Fruit fly (Drosophila melanogaster) whole organism, prepupa: Measurements from ENCODE around the gene beat-IIIc.

Experiments used
- CG10631 ChIP-seq: fragments of 200-800 bp; sonication (Bioruptor generic); optimal IDR thresholded peaks from 2 replicates; lab custom pipeline; 2016; ENCODE audit warnings: missing biosample characterization, missing genetic modification characterization
- CG10669 ChIP-seq: fragments of 200-800 bp; sonication (Bioruptor generic); optimal IDR thresholded peaks from 3 replicates; lab custom pipeline; 2018; ENCODE audit warnings: missing biosample characterization, mild to moderate bottlenecking, missing genetic modification characterization, moderate library complexity
- CG11294 ChIP-seq: fragments of 200-800 bp; sonication (Bioruptor generic); IDR thresholded peaks from 2 replicates; pipeline ENCODE4 v1.3.6; 2022; ENCODE audit warnings: missing biosample characterization, missing genetic modification characterization
- CG11762 ChIP-seq: fragments of 200-800 bp; sonication (Bioruptor generic); optimal IDR thresholded peaks from 3 replicates; lab custom pipeline; 2016; ENCODE audit warnings: missing biosample characterization, missing genetic modification characterization; ENCODE audit not compliant: insufficient read depth
- CG1621 ChIP-seq: fragments of 200-800 bp; sonication (Bioruptor generic); optimal IDR thresholded peaks from 3 replicates; lab custom pipeline; 2018; ENCODE audit warnings: missing biosample characterization, mild to moderate bottlenecking, missing genetic modification characterization
- CG16779 ChIP-seq: fragments of 200-800 bp; sonication (Bioruptor generic); optimal IDR thresholded peaks from 3 replicates; lab custom pipeline; 2017; ENCODE audit warnings: missing biosample characterization, mild to moderate bottlenecking, missing genetic modification characterization
- CG3032 ChIP-seq: fragments of 200-800 bp; optimal IDR thresholded peaks from 2 replicates; lab custom pipeline; 2019; ENCODE audit warnings: missing biosample characterization, mild to moderate bottlenecking, missing genetic modification characterization, moderate library complexity
- CG31627 ChIP-seq: fragments of 200-800 bp; sonication (Bioruptor generic); optimal IDR thresholded peaks from 3 replicates; lab custom pipeline; 2016; ENCODE audit warnings: missing biosample characterization, missing genetic modification characterization
- CG32006 ChIP-seq: fragments of 200-800 bp; sonication (Bioruptor generic); optimal IDR thresholded peaks from 3 replicates; lab custom pipeline; 2017; ENCODE audit warnings: missing biosample characterization, mild to moderate bottlenecking, missing genetic modification characterization
- CG6276 ChIP-seq: fragments of 200-800 bp; sonication (Bioruptor generic); optimal IDR thresholded peaks from 2 replicates; lab custom pipeline; 2017; ENCODE audit warnings: missing biosample characterization, mild to moderate bottlenecking, missing genetic modification characterization
- CG6808 ChIP-seq: fragments of 200-800 bp; sonication (Bioruptor generic); optimal IDR thresholded peaks from 3 replicates; lab custom pipeline; 2017; ENCODE audit warnings: missing biosample characterization, missing genetic modification characterization, mild to moderate bottlenecking, moderate library complexity, missing genetic modification reagents
- CG6854 ChIP-seq: fragments of 200-800 bp; sonication (Bioruptor generic); optimal IDR thresholded peaks from 2 replicates; lab custom pipeline; 2017; ENCODE audit warnings: missing biosample characterization, mild to moderate bottlenecking, missing genetic modification characterization
- CG7368 ChIP-seq: fragments of 200-800 bp; sonication (Bioruptor generic); optimal IDR thresholded peaks from 3 replicates; lab custom pipeline; 2016; ENCODE audit warnings: missing biosample characterization, missing genetic modification characterization
- CG8119 ChIP-seq: fragments of 200-800 bp; sonication (Bioruptor generic); IDR thresholded peaks from 3 replicates; pipeline ENCODE4 v1.3.6; 2022; ENCODE audit warnings: missing biosample characterization, missing genetic modification characterization
- CG8319 ChIP-seq: fragments of 200-800 bp; sonication (Bioruptor generic); optimal IDR thresholded peaks from 3 replicates; lab custom pipeline; 2016; ENCODE audit warnings: missing biosample characterization, missing genetic modification characterization
- CG8632 ChIP-seq: fragments of 200-800 bp; sonication (Bioruptor generic); optimal IDR thresholded peaks from 3 replicates; lab custom pipeline; 2016; ENCODE audit warnings: missing biosample characterization, missing genetic modification characterization
- Eip75B ChIP-seq: fragments of 200-800 bp; sonication (Bioruptor generic); optimal IDR thresholded peaks from 3 replicates; lab custom pipeline; 2016; ENCODE audit warnings: missing biosample characterization, missing genetic modification characterization
- Eip78C ChIP-seq: fragments of 200-800 bp; sonication (Bioruptor generic); peaks from one replicate; lab custom pipeline; 2016; ENCODE audit warnings: missing biosample characterization, missing genetic modification characterization
- Eip93F ChIP-seq: fragments of 200-800 bp; sonication (Bioruptor generic); optimal IDR thresholded peaks from 2 replicates; lab custom pipeline; 2016; ENCODE audit warnings: missing biosample characterization, mild to moderate bottlenecking, missing genetic modification characterization
- Ets21C ChIP-seq: fragments of 200-800 bp; sonication (Bioruptor generic); optimal IDR thresholded peaks from 3 replicates; lab custom pipeline; 2016; ENCODE audit warnings: missing biosample characterization, missing genetic modification characterization
- Ets96B ChIP-seq: fragments of 200-800 bp; optimal IDR thresholded peaks from 2 replicates; lab custom pipeline; 2019; ENCODE audit warnings: missing biosample characterization, mild to moderate bottlenecking, missing genetic modification characterization, moderate library complexity
- Hr38 ChIP-seq: sonication (Bioruptor generic); optimal IDR thresholded peaks from 2 replicates; lab custom pipeline; 2016; ENCODE audit warnings: missing biosample characterization, missing genetic modification characterization
- Hr39 ChIP-seq: fragments of 200-800 bp; sonication (Bioruptor generic); optimal IDR thresholded peaks from 2 replicates; lab custom pipeline; 2016; ENCODE audit warnings: missing biosample characterization, missing genetic modification characterization
- Hr4 ChIP-seq: fragments of 200-800 bp; sonication (Bioruptor generic); optimal IDR thresholded peaks from 3 replicates; lab custom pipeline; 2016; ENCODE audit warnings: missing biosample characterization, missing genetic modification characterization
- Met ChIP-seq: fragments of 200-800 bp; sonication (Bioruptor generic); optimal IDR thresholded peaks from 3 replicates; lab custom pipeline; 2016; ENCODE audit warnings: missing biosample characterization, missing genetic modification characterization
- Smox ChIP-seq: fragments of 200-800 bp; sonication (Bioruptor generic); optimal IDR thresholded peaks from 3 replicates; lab custom pipeline; 2016; ENCODE audit warnings: missing biosample characterization, missing genetic modification characterization
- achi ChIP-seq: fragments of 200-800 bp; sonication (Bioruptor generic); optimal IDR thresholded peaks from 3 replicates; lab custom pipeline; 2016; ENCODE audit warnings: missing biosample characterization, missing genetic modification characterization
- acj6 ChIP-seq: fragments of 200-800 bp; sonication (Bioruptor generic); optimal IDR thresholded peaks from 3 replicates; lab custom pipeline; 2016; ENCODE audit warnings: missing biosample characterization, missing genetic modification characterization
- cyc ChIP-seq: fragments of 200-800 bp; sonication (Bioruptor generic); optimal IDR thresholded peaks from 3 replicates; lab custom pipeline; 2016; ENCODE audit warnings: missing biosample characterization, missing genetic modification characterization
- dac ChIP-seq: fragments of 200-800 bp; sonication (Bioruptor generic); optimal IDR thresholded peaks from 2 replicates; lab custom pipeline; 2017; ENCODE audit warnings: missing biosample characterization, mild to moderate bottlenecking, missing genetic modification characterization
- dsx ChIP-seq: fragments of 200-800 bp; optimal IDR thresholded peaks from 3 replicates; lab custom pipeline; 2019; ENCODE audit warnings: missing biosample characterization, mild to moderate bottlenecking, missing genetic modification characterization, moderate library complexity; ENCODE audit not compliant: poor library complexity, severe bottlenecking
- esn ChIP-seq: fragments of 200-800 bp; sonication (Bioruptor generic); optimal IDR thresholded peaks from 2 replicates; lab custom pipeline; 2016; ENCODE audit warnings: missing biosample characterization, mild to moderate bottlenecking, missing genetic modification characterization, moderate library complexity
- fd59A ChIP-seq: fragments of 200-800 bp; sonication (Bioruptor generic); optimal IDR thresholded peaks from 2 replicates; lab custom pipeline; 2017; ENCODE audit warnings: missing biosample characterization, mild to moderate bottlenecking, missing genetic modification characterization, missing genetic modification reagents
- fd85E ChIP-seq: fragments of 200-800 bp; sonication (Bioruptor generic); optimal IDR thresholded peaks from 3 replicates; lab custom pipeline; 2016; ENCODE audit warnings: missing biosample characterization, missing genetic modification characterization
- fkh ChIP-seq: fragments of 200-800 bp; sonication (Bioruptor generic); optimal IDR thresholded peaks from 3 replicates; lab custom pipeline; 2017; ENCODE audit warnings: missing biosample characterization, mild to moderate bottlenecking, missing genetic modification characterization, moderate library complexity
- net ChIP-seq: fragments of 200-800 bp; sonication (Bioruptor generic); optimal IDR thresholded peaks from 3 replicates; lab custom pipeline; 2016; ENCODE audit warnings: missing biosample characterization, missing genetic modification characterization
- salr ChIP-seq, 2 experiments: fragments of 200-800 bp; sonication (Bioruptor generic); optimal IDR thresholded peaks; 3 replicates each; lab custom pipeline; 2016 to 2018; ENCODE audit warnings: missing biosample characterization in 2 of 2, missing genetic modification characterization in 2 of 2, mild to moderate bottlenecking in 1 of 2
- spab ChIP-seq: fragments of 200-800 bp; sonication (Bioruptor generic); optimal IDR thresholded peaks from 2 replicates; lab custom pipeline; 2017; ENCODE audit warnings: missing biosample characterization, mild to moderate bottlenecking, missing genetic modification characterization, missing genetic modification reagents
- svp ChIP-seq: fragments of 200-800 bp; sonication (Bioruptor generic); peaks from one replicate; lab custom pipeline; 2016; ENCODE audit warnings: missing biosample characterization, missing genetic modification characterization
- topi ChIP-seq: fragments of 200-800 bp; sonication (Bioruptor generic); optimal IDR thresholded peaks from 3 replicates; lab custom pipeline; 2016; ENCODE audit warnings: missing biosample characterization, missing genetic modification characterization

beat-IIIc gene

dm6 chr2L:17260577-17260976 lies at the start of gene beat-IIIc:
Gene beat-IIIc, minus strand, starts transcription at chr2L:17260734.
- peak; percentile 22 for TF ChIP-seq CG1621
- TF ChIP-seq Eip75B (GFP tag; lab: Kevin White, UChicago) = peak; percentile 14
- TF ChIP-seq CG6276 (GFP tag; lab: Kevin White, UChicago) = peak; percentile 56
- peak; percentile 22 for TF ChIP-seq net (GFP tag; lab: Kevin White, UChicago)
- peak; percentile 61 for TF ChIP-seq svp (GFP tag; lab: Kevin White, UChicago)
- TF ChIP-seq CG7368 = peak; percentile 16
- TF ChIP-seq CG10669 (GFP tag; lab: Kevin White, UChicago) = peak; percentile 13
- no peak for TF ChIP-seq fkh
- TF ChIP-seq dsx = peak; percentile 3
- no peak for TF ChIP-seq CG3032 (tag; lab: Kevin White, UChicago)
- TF ChIP-seq fd59A (GFP tag; lab: Kevin White, UChicago) = no peak
- TF ChIP-seq Eip78C = peak; percentile 23
- peak; percentile 20 for TF ChIP-seq esn (GFP tag; lab: Kevin White, UChicago)
- no peak for TF ChIP-seq CG8119

- TF ChIP-seq Hr38 (no peak), Hr4 (GFP tag; lab: Kevin White, UChicago) (no peak), fd85E (GFP tag; lab: Kevin White, UChicago) (no peak), Met (GFP tag; lab: Kevin White, UChicago) (no peak), Ets96B (no peak), CG11762 (no peak), Smox (GFP tag; lab: Kevin White, UChicago) (no peak), CG32006 (GFP tag; lab: Kevin White, UChicago) (no peak), spab (no peak), dsx (no peak), Eip93F (no peak), esn (GFP tag; lab: Kevin White, UChicago) (no peak), dac (GFP tag; lab: Kevin White, UChicago) (no peak), cyc (GFP tag; lab: Kevin White, UChicago) (no peak), topi (GFP tag; lab: Kevin White, UChicago) (no peak), CG6276 (GFP tag; lab: Kevin White, UChicago) (no peak), achi (GFP tag; lab: Kevin White, UChicago) (no peak), CG16779 (tag; lab: Kevin White, UChicago) (no peak), CG6854 (no peak), CG8319 (no peak)
Measured at dm6 chr2L:17292102-17292501, 31.6 kb upstream of the beat-IIIc start, which contains the start of gene CG6380. Gene CG6380, minus strand, starts transcription at chr2L:17292202.

- TF ChIP-seq Met (GFP tag; lab: Kevin White, UChicago) (no peak), CG11294 (GFP tag; lab: Robert Waterston, UW) (no peak), achi (GFP tag; lab: Kevin White, UChicago) (no peak), CG7368 (no peak), Hr39 (no peak), acj6 (GFP tag; lab: Kevin White, UChicago) (no peak), Eip93F (no peak), Ets21C (GFP tag; lab: Kevin White, UChicago) (no peak), salr (GFP tag; optimal IDR thresholded peaks at IDR 0.05; lab: Kevin White, UChicago) (no peak)
Measured at dm6 chr2L:17285940-17286339, 25.4 kb upstream of the beat-IIIc start, which contains the start of gene CG15140. Gene CG15140, plus strand, starts transcription at chr2L:17286240.

- TF ChIP-seq CG31627 (GFP tag; lab: Kevin White, UChicago) = no peak
- no peak for TF ChIP-seq CG6808 (GFP tag; lab: Kevin White, UChicago)
- no peak for TF ChIP-seq CG8632 (GFP tag; lab: Kevin White, UChicago)
- no peak for TF ChIP-seq fd85E (GFP tag; lab: Kevin White, UChicago)
- TF ChIP-seq fd59A (GFP tag; lab: Kevin White, UChicago) = no peak
- TF ChIP-seq CG10631 = no peak
- no peak for TF ChIP-seq Smox (GFP tag; lab: Kevin White, UChicago)
Measured at dm6 chr2L:17269740-17270139, 9.2 kb upstream of the beat-IIIc start.
